Worm (Caenorhabditis elegans) whole organism, L1 larva: ENCODE data around the gene nlp-7.
A peak's percentile ranks its signal among the peaks of the same experiment; 100 is the strongest.

ENCODE experiments used
- C16A3.4 ChIP-seq: fragments of 150-350 bp; optimal IDR thresholded peaks from 2 replicates; lab custom pipeline; 2014; ENCODE audit warnings: missing biosample characterization, missing genetic modification characterization
- F16B12.6 ChIP-seq: fragments of 150-350 bp; optimal IDR thresholded peaks from 2 replicates; lab custom pipeline; 2014; ENCODE audit warnings: missing biosample characterization, missing genetic modification characterization
- blmp-1 ChIP-seq: fragments of 150-350 bp; optimal IDR thresholded peaks from 2 replicates; lab custom pipeline; 2014; ENCODE audit warnings: missing biosample characterization, missing genetic modification characterization
- ceh-82 ChIP-seq, 3 experiments: fragments of 150-350 bp in 1 of 3; sonication (generic microtip) in 2 of 3; optimal IDR thresholded peaks; 2 replicates each; lab custom pipeline; 2014 to 2017; ENCODE audit warnings: missing biosample characterization in 3 of 3, missing genetic modification characterization in 3 of 3
- ceh-90 ChIP-seq: sonication (generic microtip); optimal IDR thresholded peaks from 2 replicates; lab custom pipeline; 2016; ENCODE audit warnings: missing genetic modification characterization, missing compliant biosample characterization
- dpl-1 ChIP-seq, 3 experiments: fragments of 150-350 bp in 2 of 3; sonication (generic microtip) in 1 of 3; optimal IDR thresholded peaks; 2 replicates each; lab custom pipeline; 2014 to 2017; ENCODE audit warnings: missing biosample characterization in 3 of 3, missing genetic modification characterization in 3 of 3, missing genetic modification reagents in 3 of 3
- efl-1 ChIP-seq, 4 experiments: fragments of 150-350 bp; optimal IDR thresholded peaks in 3 of 4; peaks in 1 of 4; 1 replicate in 1 of 4; 2 replicates in 3 of 4; lab custom pipeline; 2014; ENCODE audit warnings: missing biosample characterization in 2 of 4, missing genetic modification characterization in 2 of 4, missing genetic modification reagents in 2 of 4
- egl-27 ChIP-seq, 2 experiments: fragments of 150-350 bp in 1 of 2; sonication (generic microtip); optimal IDR thresholded peaks; 3 replicates each; lab custom pipeline; 2017 to 2018; ENCODE audit warnings: missing biosample characterization in 2 of 2, missing genetic modification characterization in 2 of 2, missing genetic modification reagents in 2 of 2
- elt-2 ChIP-seq: sonication (generic microtip); optimal IDR thresholded peaks from 2 replicates; lab custom pipeline; 2016; ENCODE audit warnings: missing genetic modification characterization, mild to moderate bottlenecking, inconsistent platforms, missing compliant biosample characterization, missing genetic modification reagents
- elt-3 ChIP-seq, 6 experiments: fragments of 150-350 bp in 1 of 6; sonication (generic microtip); optimal IDR thresholded peaks; 2 replicates each; lab custom pipeline; 2017 to 2018; ENCODE audit warnings: missing biosample characterization in 6 of 6, missing genetic modification characterization in 6 of 6, inconsistent platforms in 1 of 6
- fkh-8 ChIP-seq: sonication (generic microtip); optimal IDR thresholded peaks from 2 replicates; lab custom pipeline; 2016; ENCODE audit warnings: mild to moderate bottlenecking, missing genetic modification characterization, missing compliant biosample characterization
- fos-1 ChIP-seq: fragments of 150-350 bp; optimal IDR thresholded peaks from 2 replicates; lab custom pipeline; 2014; ENCODE audit warnings: missing biosample characterization, missing genetic modification characterization
- grh-1 ChIP-seq: fragments of 200-800 bp; sonication (Bioruptor generic); IDR thresholded peaks from 2 replicates; pipeline ENCODE4 v1.3.6; 2022; ENCODE audit warnings: missing genetic modification reagents, missing genetic modification characterization, missing compliant biosample characterization
- isw-1 ChIP-seq: fragments of 200-800 bp; sonication (Bioruptor generic); IDR thresholded peaks from 2 replicates; pipeline ENCODE4 v1.3.6; 2022; ENCODE audit warnings: missing genetic modification characterization, missing compliant biosample characterization
- jun-1 ChIP-seq: fragments of 150-350 bp; optimal IDR thresholded peaks from 2 replicates; lab custom pipeline; 2014; ENCODE audit warnings: missing biosample characterization, missing genetic modification reagents, missing genetic modification characterization
- lin-13 ChIP-seq: fragments of 150-350 bp; optimal IDR thresholded peaks from 2 replicates; lab custom pipeline; 2014; ENCODE audit warnings: missing biosample characterization, missing genetic modification reagents, missing genetic modification characterization
- lin-14 ChIP-seq: fragments of 200-800 bp; sonication (Bioruptor generic); optimal IDR thresholded peaks from 2 replicates; lab custom pipeline; 2018; ENCODE audit warnings: mild to moderate bottlenecking, missing genetic modification characterization, moderate library complexity, missing compliant biosample characterization
- lin-35 ChIP-seq, 2 experiments: fragments of 150-350 bp; optimal IDR thresholded peaks; 2 replicates each; lab custom pipeline; 2014; ENCODE audit warnings: missing biosample characterization in 2 of 2, missing genetic modification characterization in 2 of 2, missing genetic modification reagents in 2 of 2
- lin-39 ChIP-seq: fragments of 150-350 bp; optimal IDR thresholded peaks from 2 replicates; lab custom pipeline; 2014; ENCODE audit warnings: missing biosample characterization, missing genetic modification reagents, missing genetic modification characterization
- lsy-2 ChIP-seq, 2 experiments: fragments of 150-350 bp; optimal IDR thresholded peaks; 2 replicates each; lab custom pipeline; 2014; ENCODE audit warnings: missing biosample characterization in 2 of 2, missing genetic modification characterization in 2 of 2
- mdl-1 ChIP-seq, 2 experiments: fragments of 150-350 bp; optimal IDR thresholded peaks; 2 replicates each; lab custom pipeline; 2014 to 2017; ENCODE audit warnings: missing biosample characterization in 2 of 2, missing genetic modification characterization in 2 of 2, inconsistent platforms in 1 of 2
- mep-1 ChIP-seq: fragments of 150-350 bp; optimal IDR thresholded peaks from 2 replicates; lab custom pipeline; 2014; ENCODE audit warnings: missing biosample characterization, missing genetic modification characterization
- nhr-19 ChIP-seq: fragments of 200-800 bp; sonication (Bioruptor generic); conservative IDR thresholded peaks from 2 replicates; pipeline ENCODE4 v1.3.6; 2022; ENCODE audit warnings: missing genetic modification characterization, missing compliant biosample characterization
- nhr-20 ChIP-seq: sonication (generic microtip); optimal IDR thresholded peaks from 2 replicates; lab custom pipeline; 2016; ENCODE audit warnings: mild to moderate bottlenecking, missing genetic modification characterization, missing compliant biosample characterization
- nhr-237 ChIP-seq: fragments of 150-350 bp; optimal IDR thresholded peaks from 2 replicates; lab custom pipeline; 2014; ENCODE audit warnings: missing biosample characterization, missing genetic modification characterization
- nhr-47 ChIP-seq: sonication (generic microtip); optimal IDR thresholded peaks from 2 replicates; lab custom pipeline; 2016; ENCODE audit warnings: mild to moderate bottlenecking, missing genetic modification characterization, moderate library complexity, missing compliant biosample characterization
- nhr-71 ChIP-seq: sonication (generic microtip); optimal IDR thresholded peaks from 2 replicates; lab custom pipeline; 2016; ENCODE audit warnings: mild to moderate bottlenecking, missing genetic modification characterization, moderate library complexity, missing compliant biosample characterization
- nhr-77 ChIP-seq: fragments of 150-350 bp; optimal IDR thresholded peaks from 2 replicates; lab custom pipeline; 2014; ENCODE audit warnings: missing biosample characterization, missing genetic modification characterization
- nhr-85 ChIP-seq: sonication (generic microtip); peaks from one replicate; lab custom pipeline; 2016; ENCODE audit warnings: missing genetic modification characterization, inconsistent platforms, missing compliant biosample characterization
- nhr-90 ChIP-seq: sonication (generic microtip); optimal IDR thresholded peaks from 2 replicates; lab custom pipeline; 2016; ENCODE audit warnings: mild to moderate bottlenecking, missing genetic modification characterization, missing compliant biosample characterization; ENCODE audit not compliant: poor library complexity
- pag-3 ChIP-seq: sonication (generic microtip); optimal IDR thresholded peaks from 2 replicates; lab custom pipeline; 2017; ENCODE audit warnings: missing genetic modification characterization, mild to moderate bottlenecking, missing compliant biosample characterization, antibody characterized with exemption, borderline replicate concordance; ENCODE audit not compliant: insufficient read depth
- pqm-1 ChIP-seq: sonication (generic microtip); optimal IDR thresholded peaks from 3 replicates; lab custom pipeline; 2017; ENCODE audit warnings: missing biosample characterization, missing genetic modification characterization
- rnt-1 ChIP-seq: sonication (generic microtip); optimal IDR thresholded peaks from 2 replicates; lab custom pipeline; 2016; ENCODE audit warnings: mild to moderate bottlenecking, missing genetic modification characterization, moderate library complexity, missing compliant biosample characterization
- skn-1 ChIP-seq: fragments of 150-350 bp; optimal IDR thresholded peaks from 2 replicates; lab custom pipeline; 2014; ENCODE audit warnings: missing biosample characterization, missing genetic modification characterization
- snu-23 ChIP-seq: sonication (generic microtip); optimal IDR thresholded peaks from 2 replicates; lab custom pipeline; 2016; ENCODE audit warnings: missing genetic modification characterization, missing compliant biosample characterization
- swsn-7 ChIP-seq: sonication (generic microtip); optimal IDR thresholded peaks from 2 replicates; lab custom pipeline; 2016; ENCODE audit warnings: missing genetic modification characterization, missing compliant biosample characterization
- tbx-2 ChIP-seq: sonication (generic microtip); optimal IDR thresholded peaks from 2 replicates; lab custom pipeline; 2016; ENCODE audit warnings: missing genetic modification characterization, missing compliant biosample characterization
- unc-62 ChIP-seq: fragments of 150-350 bp; optimal IDR thresholded peaks from 2 replicates; lab custom pipeline; 2014; ENCODE audit warnings: missing biosample characterization, missing genetic modification reagents, missing genetic modification characterization
- vab-15 ChIP-seq: sonication (generic microtip); optimal IDR thresholded peaks from 2 replicates; lab custom pipeline; 2017; ENCODE audit warnings: missing genotype, mild to moderate bottlenecking, missing genetic modification characterization, missing compliant biosample characterization
- xbp-1 ChIP-seq: sonication (generic microtip); optimal IDR thresholded peaks from 2 replicates; lab custom pipeline; 2016; ENCODE audit warnings: missing genetic modification characterization, missing compliant biosample characterization
- ztf-4 ChIP-seq: fragments of 150-350 bp; optimal IDR thresholded peaks from 2 replicates; lab custom pipeline; 2014; ENCODE audit warnings: missing biosample characterization, missing genetic modification characterization

nlp-7 gene

ce11 chrX:8550099-8550498 is 42.9 kb upstream of the nlp-7 start:
- peak in 1 of 2 experiments; percentile 85 for TF ChIP-seq mdl-1 (tag; optimal IDR thresholded peaks at IDR 0.05; lab: Kevin White, UChicago)
- TF ChIP-seq ceh-82 (tag; optimal IDR thresholded peaks at IDR 0.05; lab: Kevin White, UChicago): peak in 2 of 3 experiments; percentile 14 to 45
- no peak for TF ChIP-seq F16B12.6 (tag; lab: Kevin White, UChicago)
- TF ChIP-seq elt-2 (tag; lab: Kevin White, UChicago): peak; percentile 32
- peak; percentile 96 for TF ChIP-seq nhr-85 (tag; lab: Kevin White, UChicago)
- peak; percentile 58 for TF ChIP-seq nhr-90 (tag; lab: Kevin White, UChicago)
- no peak for TF ChIP-seq unc-62 (GFP tag; lab: Kevin White, UChicago)
- TF ChIP-seq skn-1 (tag; lab: Kevin White, UChicago): no peak
- TF ChIP-seq lin-35 (GFP tag; optimal IDR thresholded peaks at IDR 0.05; lab: Kevin White, UChicago): peak; percentile 6 to 80
- no peak for TF ChIP-seq vab-15 (tag; lab: Kevin White, UChicago)
- TF ChIP-seq isw-1: no peak
- peak; percentile 90 for TF ChIP-seq lin-14 (GFP tag; lab: Kevin White, UChicago)
- peak; percentile 27 for TF ChIP-seq fos-1 (tag; lab: Kevin White, UChicago)
- TF ChIP-seq mep-1 (tag; lab: Kevin White, UChicago): peak; percentile 79
- peak; percentile 33 to 62 for TF ChIP-seq egl-27 (tag; optimal IDR thresholded peaks at IDR 0.05; lab: Kevin White, UChicago)
- TF ChIP-seq elt-3 (tag; optimal IDR thresholded peaks at IDR 0.05; lab: Kevin White, UChicago): peak in 4 of 6 experiments; percentile 20 to 63 (median 38)
- no peak for TF ChIP-seq ceh-90 (tag; lab: Kevin White, UChicago)
- TF ChIP-seq nhr-77 (tag; lab: Kevin White, UChicago): peak; percentile 45
- TF ChIP-seq ztf-4: no peak
- peak; percentile 56 for TF ChIP-seq nhr-237 (tag; lab: Kevin White, UChicago)
- TF ChIP-seq jun-1 (tag; lab: Kevin White, UChicago): peak; percentile 29
- no peak for TF ChIP-seq lin-39 (tag; lab: Kevin White, UChicago)
- TF ChIP-seq nhr-20: peak; percentile 89
- peak; percentile 79 for TF ChIP-seq nhr-71
- TF ChIP-seq lsy-2 (tag; optimal IDR thresholded peaks at IDR 0.05; lab: Kevin White, UChicago): peak; percentile 35 to 69
- peak; percentile 24 for TF ChIP-seq C16A3.4 (tag; lab: Kevin White, UChicago)
- no peak for TF ChIP-seq pqm-1 (tag; lab: Kevin White, UChicago)
- TF ChIP-seq snu-23 (GFP tag; lab: Kevin White, UChicago): peak; percentile 79
- TF ChIP-seq efl-1 (optimal IDR thresholded peaks at IDR 0.05; lab: Kevin White, UChicago): peak; percentile 20 to 34
- no peak for TF ChIP-seq efl-1 (GFP tag; optimal IDR thresholded peaks at IDR 0.05 in 1 of 2; lab: Kevin White, UChicago)
- peak; percentile 75 for TF ChIP-seq blmp-1 (tag; lab: Kevin White, UChicago)
- no peak for TF ChIP-seq fkh-8
- peak; percentile 63 for TF ChIP-seq grh-1
- peak; percentile 56 for TF ChIP-seq nhr-47 (tag; lab: Kevin White, UChicago)
- no peak for TF ChIP-seq pag-3 (tag; lab: Kevin White, UChicago)
- peak; percentile 19 for TF ChIP-seq lin-13
- TF ChIP-seq rnt-1: peak; percentile 53
- TF ChIP-seq xbp-1 (tag; lab: Kevin White, UChicago): peak; percentile 63
- TF ChIP-seq dpl-1 (GFP tag; optimal IDR thresholded peaks at IDR 0.05; lab: Kevin White, UChicago): peak in 2 of 3 experiments; percentile 7 to 40
- TF ChIP-seq nhr-19 (GFP tag; lab: Robert Waterston, UW): peak; percentile 56
- TF ChIP-seq tbx-2 (tag; lab: Kevin White, UChicago): peak; percentile 62
- peak; percentile 41 for TF ChIP-seq swsn-7
- TF ChIP-seq, all 84 proteins: peak for 30
